Worm (Caenorhabditis elegans): ENCODE results near the gene srw-17.
"Not testable (repeated sequence)": the region's sequence is repeated elsewhere in the genome, so short reads cannot be mapped to it uniquely, and the experiment has no call there.

srw-17 gene

ce11 chrV:15276915-15277314 is at the start of gene srw-17:
Gene srw-17 (minus strand): TSS chrV:15277015.
- TF ChIP-seq cog-1 (tag; optimal IDR thresholded peaks at IDR 0.05), result no peak
- TF ChIP-seq ztf-23 (GFP tag; IDR thresholded peaks at IDR 0.05), result no peak

ce11 chrV:15323417-15323816 is 46.6 kb upstream of the srw-17 start:
- TF ChIP-seq flt-1 (GFP tag; IDR thresholded peaks at IDR 0.05) (no peak), klf-2 (GFP tag; conservative IDR thresholded peaks at IDR 0.05) (no peak), ref-1 (GFP tag; conservative IDR thresholded peaks at IDR 0.05) (no peak), tab-1 (GFP tag; IDR thresholded peaks at IDR 0.05) (no peak), cog-1 (tag; optimal IDR thresholded peaks at IDR 0.05) (no peak), ztf-29 (GFP tag; IDR thresholded peaks at IDR 0.05) (no peak), T22C8.4 (GFP tag; IDR thresholded peaks at IDR 0.05) (no peak), med-1 (GFP tag; optimal IDR thresholded peaks at IDR 0.05; ENCODE audit: insufficient read depth) (no peak), ztf-23 (GFP tag; IDR thresholded peaks at IDR 0.05) (no peak)

DNA sequence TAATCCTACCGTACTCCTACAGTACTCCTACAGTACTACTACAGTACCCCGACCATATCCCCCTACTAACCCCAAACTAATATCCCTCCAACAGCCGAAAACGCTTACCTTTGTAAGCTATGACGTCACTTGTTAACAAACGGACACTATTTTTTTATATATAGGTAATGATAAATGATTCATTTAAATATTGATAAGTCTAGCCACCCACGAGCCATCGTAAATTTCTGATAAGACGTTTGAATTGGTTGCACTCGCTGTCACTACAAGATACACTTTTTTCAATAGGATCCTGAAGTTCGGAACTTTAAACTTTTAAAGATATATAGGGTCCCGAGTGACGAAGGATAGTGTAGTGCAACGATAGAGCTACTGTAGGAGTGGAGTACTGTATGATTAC is 45.8 kb upstream of the srw-17 start, which contains the start of gene nhr-247:
TSS of gene nhr-247 (plus strand) at position 330 of the 400 bp plus-strand sequence.
- TF ChIP-seq ref-1 (GFP tag; conservative IDR thresholded peaks at IDR 0.05); cog-1 (tag; optimal IDR thresholded peaks at IDR 0.05); tab-1 (GFP tag; IDR thresholded peaks at IDR 0.05): not testable (repeated sequence)

DNA sequence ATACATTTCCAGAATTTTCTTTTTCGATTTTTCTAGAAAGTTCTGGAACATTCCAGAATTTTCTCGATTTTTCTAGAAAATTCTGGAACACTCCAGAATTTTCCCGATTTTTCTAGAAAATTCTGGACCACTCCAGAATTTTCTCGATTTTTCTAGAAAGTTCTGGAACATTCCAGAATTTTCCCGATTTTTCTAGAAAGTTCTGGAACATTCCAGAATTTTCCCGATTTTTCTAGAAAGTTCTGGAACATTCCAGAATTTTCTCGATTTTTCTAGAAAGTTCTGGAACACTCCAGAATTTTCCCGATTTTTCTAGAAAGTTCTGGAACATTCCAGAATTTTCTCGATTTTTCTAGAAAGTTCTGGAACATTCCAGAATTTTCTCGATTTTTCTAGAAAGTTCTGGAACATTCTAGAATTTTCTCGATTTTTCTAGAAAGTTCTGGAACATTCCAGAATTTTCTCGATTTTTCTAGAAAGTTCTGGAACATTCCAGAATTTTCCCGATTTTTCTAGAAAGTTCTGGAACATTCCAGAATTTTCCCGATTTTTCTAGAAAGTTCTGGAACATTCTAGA is 44.0 kb upstream of the srw-17 start:
- peak; percentile 84 for TF ChIP-seq flt-1 (GFP tag; IDR thresholded peaks at IDR 0.05)

- TF ChIP-seq cog-1 (tag; optimal IDR thresholded peaks at IDR 0.05), result no peak
- no peak for TF ChIP-seq med-1 (GFP tag; optimal IDR thresholded peaks at IDR 0.05; ENCODE audit: insufficient read depth)
- TF ChIP-seq T22C8.4 (GFP tag; IDR thresholded peaks at IDR 0.05), result no peak
- TF ChIP-seq tab-1 (GFP tag; IDR thresholded peaks at IDR 0.05), result no peak
- no peak for TF ChIP-seq ztf-23 (GFP tag; IDR thresholded peaks at IDR 0.05)
- no peak for TF ChIP-seq klf-2 (GFP tag; conservative IDR thresholded peaks at IDR 0.05)
- no peak for TF ChIP-seq ref-1 (GFP tag; conservative IDR thresholded peaks at IDR 0.05)
- no peak for TF ChIP-seq ztf-29 (GFP tag; IDR thresholded peaks at IDR 0.05)
- no peak for TF ChIP-seq flt-1 (GFP tag; IDR thresholded peaks at IDR 0.05)
These were observed 41.8 kb upstream of the srw-17 start, which contains the start of gene nhr-291 for ce11 chrV:15318638-15319037. Gene nhr-291 (plus strand): TSS chrV:15318961.

DNA sequence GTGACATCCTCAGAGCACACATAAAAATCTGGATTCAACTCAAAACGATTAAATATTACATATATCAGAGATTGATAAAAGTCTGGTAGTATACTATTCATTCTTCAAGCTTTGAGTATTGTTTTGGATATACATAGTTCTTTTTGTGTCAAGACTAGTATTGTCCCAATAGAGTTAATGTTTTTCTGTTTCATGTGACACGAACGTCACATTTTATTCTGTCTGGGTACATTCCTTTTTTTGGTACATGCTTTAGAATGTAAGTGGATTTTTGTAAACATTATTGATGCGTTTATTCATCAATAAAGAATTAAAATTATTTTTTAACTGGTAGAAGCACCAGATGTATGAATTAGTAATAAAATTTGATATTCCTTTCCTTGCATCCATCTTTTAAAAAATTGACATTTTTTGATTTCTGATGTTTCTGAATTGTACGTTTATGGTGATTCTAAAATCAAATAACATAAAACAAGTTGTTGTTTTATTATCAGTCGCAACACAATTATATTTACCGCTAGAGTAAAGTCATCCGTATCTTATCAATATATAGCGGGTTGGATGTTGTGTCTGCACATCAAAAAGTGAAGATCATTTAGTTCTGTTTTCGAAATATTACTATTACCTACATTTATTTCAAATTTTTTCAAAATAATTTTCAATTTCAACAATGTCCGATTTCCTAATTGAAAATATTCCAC is 39.2 kb upstream of the srw-17 start, which contains the start of the genes srt-22 and nhr-246:
TSS of gene srt-22 (minus strand) at position 101 of the 701 bp plus-strand sequence.
TSS of gene nhr-246 (plus strand) at position 651 of the 701 bp plus-strand sequence.
- TF ChIP-seq flt-1 (GFP tag; IDR thresholded peaks at IDR 0.05) (no peak), klf-2 (GFP tag; conservative IDR thresholded peaks at IDR 0.05) (no peak), med-1 (GFP tag; optimal IDR thresholded peaks at IDR 0.05; ENCODE audit: insufficient read depth) (no peak)

- TF ChIP-seq flt-1 (GFP tag; IDR thresholded peaks at IDR 0.05) (no peak), cog-1 (tag; optimal IDR thresholded peaks at IDR 0.05) (no peak), klf-2 (GFP tag; conservative IDR thresholded peaks at IDR 0.05) (no peak), T22C8.4 (GFP tag; IDR thresholded peaks at IDR 0.05) (no peak), ztf-29 (GFP tag; IDR thresholded peaks at IDR 0.05) (no peak), med-1 (GFP tag; optimal IDR thresholded peaks at IDR 0.05; ENCODE audit: insufficient read depth) (no peak), ref-1 (GFP tag; conservative IDR thresholded peaks at IDR 0.05) (no peak), ztf-23 (GFP tag; IDR thresholded peaks at IDR 0.05) (no peak), tab-1 (GFP tag; IDR thresholded peaks at IDR 0.05) (no peak)
These were observed 36.7 kb upstream of the srw-17 start for ce11 chrV:15313529-15313928.

DNA sequence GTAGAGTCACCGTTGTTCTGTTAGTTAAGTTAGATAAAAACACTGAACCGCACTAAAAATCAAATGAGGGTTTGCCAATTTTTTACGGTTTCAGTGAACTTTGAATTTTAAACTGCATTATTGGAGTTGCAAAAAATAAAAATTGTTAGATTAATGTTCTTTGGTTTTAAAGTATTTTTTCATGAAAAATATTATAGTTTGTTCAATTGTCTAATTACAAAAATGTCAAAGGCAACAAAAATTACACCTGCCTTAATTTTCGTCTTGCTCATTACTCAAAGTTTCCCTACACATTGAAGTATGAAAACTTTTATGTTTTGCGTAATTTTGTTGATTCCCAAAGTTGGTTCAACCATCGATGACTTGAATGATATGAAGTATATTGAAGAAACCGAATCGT is 34.0 kb upstream of the srw-17 start, which contains the start of gene irld-62:
TSS of gene irld-62 (plus strand) at position 301 of the 400 bp plus-strand sequence.
- no peak for TF ChIP-seq ztf-29 (GFP tag; IDR thresholded peaks at IDR 0.05)
- no peak for TF ChIP-seq flt-1 (GFP tag; IDR thresholded peaks at IDR 0.05)
- TF ChIP-seq klf-2 (GFP tag; conservative IDR thresholded peaks at IDR 0.05), result no peak
- no peak for TF ChIP-seq T22C8.4 (GFP tag; IDR thresholded peaks at IDR 0.05)
- TF ChIP-seq ref-1 (GFP tag; conservative IDR thresholded peaks at IDR 0.05), result no peak
- no peak for TF ChIP-seq med-1 (GFP tag; optimal IDR thresholded peaks at IDR 0.05; ENCODE audit: insufficient read depth)
- no peak for TF ChIP-seq cog-1 (tag; optimal IDR thresholded peaks at IDR 0.05)
- TF ChIP-seq ztf-23 (GFP tag; IDR thresholded peaks at IDR 0.05), result no peak
- TF ChIP-seq tab-1 (GFP tag; IDR thresholded peaks at IDR 0.05), result no peak

ce11 chrV:15309011-15309410 is 32.2 kb upstream of the srw-17 start, which contains the start of gene srz-10:
Gene srz-10 (minus strand): TSS chrV:15309098.
- TF ChIP-seq klf-2 (GFP tag; conservative IDR thresholded peaks at IDR 0.05) (no peak), tab-1 (GFP tag; IDR thresholded peaks at IDR 0.05) (no peak), cog-1 (tag; optimal IDR thresholded peaks at IDR 0.05) (no peak), flt-1 (GFP tag; IDR thresholded peaks at IDR 0.05) (no peak), ztf-29 (GFP tag; IDR thresholded peaks at IDR 0.05) (no peak), med-1 (GFP tag; optimal IDR thresholded peaks at IDR 0.05; ENCODE audit: insufficient read depth) (no peak), T22C8.4 (GFP tag; IDR thresholded peaks at IDR 0.05) (no peak), ztf-23 (GFP tag; IDR thresholded peaks at IDR 0.05) (no peak), ref-1 (GFP tag; conservative IDR thresholded peaks at IDR 0.05) (no peak)

DNA sequence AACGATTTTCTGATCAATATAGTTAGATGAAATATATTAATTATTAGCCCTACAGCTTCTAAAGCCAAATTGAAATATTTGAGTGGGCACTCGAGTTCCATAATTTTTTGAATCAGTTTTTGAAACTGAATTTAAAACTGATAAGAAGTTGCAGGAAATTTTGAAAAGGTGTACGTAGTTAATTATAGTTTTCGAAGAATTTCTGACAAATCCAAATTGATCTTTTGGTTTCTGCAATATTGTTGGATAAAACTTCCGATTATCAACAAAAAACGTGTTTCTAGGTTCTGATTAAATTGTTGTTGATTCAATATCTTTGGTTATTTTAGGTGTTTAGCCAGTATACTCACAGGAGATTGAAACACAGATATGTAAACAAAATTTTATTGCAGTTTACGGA is 29.9 kb upstream of the srw-17 start, which contains the start of gene T26H8.4:
TSS of gene T26H8.4 (minus strand) at position 101 of the 400 bp plus-strand sequence.
- TF ChIP-seq ztf-23 (GFP tag; IDR thresholded peaks at IDR 0.05) (no peak), cog-1 (tag; optimal IDR thresholded peaks at IDR 0.05) (no peak), ref-1 (GFP tag; conservative IDR thresholded peaks at IDR 0.05) (no peak), tab-1 (GFP tag; IDR thresholded peaks at IDR 0.05) (no peak), flt-1 (GFP tag; IDR thresholded peaks at IDR 0.05) (no peak), T22C8.4 (GFP tag; IDR thresholded peaks at IDR 0.05) (no peak), med-1 (GFP tag; optimal IDR thresholded peaks at IDR 0.05; ENCODE audit: insufficient read depth) (no peak), klf-2 (GFP tag; conservative IDR thresholded peaks at IDR 0.05) (no peak), ztf-29 (GFP tag; IDR thresholded peaks at IDR 0.05) (no peak)

Measured in whole organism, midembryonic.